Worm (Caenorhabditis elegans) whole organism, L3 larva: Measurements from ENCODE around the gene msp-53.

Experiments used
- aly-2 ChIP-seq: fragments of 150-350 bp; optimal IDR thresholded peaks from 2 replicates; lab custom pipeline; 2014; ENCODE audit warnings: missing biosample characterization, missing genetic modification characterization
- ama-1 ChIP-seq: fragments of 150-350 bp; optimal IDR thresholded peaks from 2 replicates; lab custom pipeline; 2018
- ceh-82 ChIP-seq: fragments of 150-350 bp; optimal IDR thresholded peaks from 2 replicates; lab custom pipeline; 2014; ENCODE audit warnings: missing biosample characterization, missing genetic modification characterization
- nfya-1 ChIP-seq: sonication (generic microtip); optimal IDR thresholded peaks from 2 replicates; lab custom pipeline; 2017; ENCODE audit warnings: missing genetic modification characterization, mild to moderate bottlenecking, missing compliant biosample characterization, antibody characterized with exemption, moderate library complexity; ENCODE audit not compliant: insufficient read depth
- nhr-11 ChIP-seq: fragments of 150-350 bp; optimal IDR thresholded peaks from 2 replicates; lab custom pipeline; 2014; ENCODE audit warnings: missing biosample characterization, missing genetic modification characterization
- nhr-12 ChIP-seq: fragments of 150-350 bp; optimal IDR thresholded peaks from 2 replicates; lab custom pipeline; 2014; ENCODE audit warnings: missing biosample characterization, missing genetic modification characterization
- nhr-23 ChIP-seq: fragments of 150-350 bp; optimal IDR thresholded peaks from 2 replicates; lab custom pipeline; 2014; ENCODE audit warnings: missing biosample characterization, missing genetic modification reagents, missing genetic modification characterization
- nhr-67 ChIP-seq: fragments of 150-350 bp; optimal IDR thresholded peaks from 2 replicates; lab custom pipeline; 2014; ENCODE audit warnings: missing biosample characterization, missing genetic modification characterization
- pha-4 ChIP-seq: fragments of 150-350 bp; optimal IDR thresholded peaks from 2 replicates; lab custom pipeline; 2014; ENCODE audit warnings: missing biosample characterization, missing genetic modification reagents, missing genetic modification characterization
- zag-1 ChIP-seq: fragments of 150-350 bp; optimal IDR thresholded peaks from 2 replicates; lab custom pipeline; 2014; ENCODE audit warnings: missing biosample characterization, missing genetic modification characterization
- ztf-11 ChIP-seq: fragments of 150-350 bp; optimal IDR thresholded peaks from 2 replicates; lab custom pipeline; 2014; ENCODE audit warnings: missing biosample characterization, missing genetic modification characterization

DNA sequence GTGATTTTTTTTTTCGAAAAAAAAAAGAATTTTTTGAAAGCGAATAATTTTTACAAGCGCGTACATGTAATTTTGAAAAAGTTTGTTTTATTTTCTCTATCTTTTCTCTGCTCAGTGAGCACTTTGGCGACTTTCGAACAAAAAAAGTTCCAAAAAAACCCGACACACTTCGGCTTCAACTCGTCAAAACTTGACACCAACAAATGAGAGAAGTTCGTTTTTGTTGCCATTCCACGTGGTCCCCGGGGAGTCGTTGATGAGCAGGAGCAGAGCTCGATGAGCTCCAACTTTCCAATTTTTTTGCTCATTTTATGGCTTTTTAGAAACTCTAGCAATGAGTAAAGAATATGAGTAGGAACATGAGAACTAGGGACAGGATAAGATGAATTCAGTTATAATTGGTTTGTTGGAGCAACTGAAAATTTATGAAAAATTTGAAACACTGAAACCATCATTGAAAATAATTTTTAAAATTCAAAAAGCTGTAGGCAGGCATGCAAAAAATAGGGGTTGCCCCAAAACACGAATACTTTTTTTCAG is 45.6 kb upstream of the msp-53 start:
- TF ChIP-seq pha-4 (no peak), nhr-12 (tag; lab: Kevin White, UChicago) (no peak), nhr-23 (tag; lab: Kevin White, UChicago) (no peak), ztf-11 (tag; lab: Kevin White, UChicago) (no peak), zag-1 (tag; lab: Kevin White, UChicago) (no peak), ama-1 (lab: Kevin White, UChicago) (no peak), nfya-1 (tag; lab: Kevin White, UChicago) (no peak), ceh-82 (tag; lab: Kevin White, UChicago) (no peak), aly-2 (tag; lab: Kevin White, UChicago) (no peak), nhr-11 (no peak), nhr-67 (no peak)
